Worm (Caenorhabditis elegans): ENCODE data around the gene ZC204.14.

ZC204.14 gene

ce11 chrII:1654917-1655316 is 7.8 kb downstream of the ZC204.14 start, which contains the start of gene btb-12:
TSS of gene btb-12 (plus strand) at chrII:1655217.
- TF ChIP-seq mdl-1 (tag; optimal IDR thresholded peaks at IDR 0.05) = no peak
- TF ChIP-seq nhr-71 (tag; optimal IDR thresholded peaks at IDR 0.05) = no peak
- no peak for TF ChIP-seq nhr-84 (tag; optimal IDR thresholded peaks at IDR 0.05)

DNA sequence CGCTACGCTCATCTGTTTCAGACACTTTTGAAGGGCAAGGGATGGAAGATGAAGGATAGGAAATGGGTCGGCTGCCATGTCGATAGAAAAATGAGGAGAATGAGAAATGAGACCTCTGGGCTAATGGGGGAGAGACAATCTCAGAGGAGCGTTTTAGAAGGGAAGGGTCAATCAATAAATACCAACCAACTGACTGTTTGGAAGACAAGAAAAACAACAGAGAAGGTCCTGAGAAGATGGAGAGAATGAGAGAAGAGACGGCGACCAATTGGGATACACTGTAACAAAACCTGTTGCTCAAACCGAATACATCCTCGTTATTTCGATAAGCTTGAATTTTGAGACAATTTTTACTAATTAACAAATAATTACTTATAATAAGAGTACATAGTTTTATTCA is 9.4 kb downstream of the ZC204.14 start, which contains the start of gene fbxb-15:
TSS of gene fbxb-15 (minus strand) at position 101 of the 400 bp plus-strand sequence.
- TF ChIP-seq C16A3.4 (tag; optimal IDR thresholded peaks at IDR 0.05) (no peak), snpc-4 (tag; optimal IDR thresholded peaks at IDR 0.05) (no peak)

DNA sequence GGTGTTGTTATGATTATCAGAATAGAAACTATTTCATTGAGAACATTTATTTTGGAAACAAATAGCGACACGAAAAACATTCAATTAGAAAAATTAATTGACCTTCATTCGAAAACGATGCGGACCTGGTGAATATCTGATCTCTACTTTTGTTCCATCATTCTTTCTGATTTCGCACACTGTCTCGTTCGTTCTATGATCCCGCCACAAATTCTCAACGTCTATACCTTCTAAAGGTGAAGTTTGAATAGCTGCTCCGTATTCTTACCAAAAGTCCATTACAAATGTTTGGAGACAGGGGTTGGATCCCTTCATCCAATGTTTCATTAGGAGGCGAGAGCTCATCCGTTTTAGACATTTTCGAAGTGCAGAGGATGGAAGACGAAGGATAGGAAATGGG is 10.9 kb downstream of the ZC204.14 start, which contains the start of gene fbxb-16:
TSS of gene fbxb-16 (minus strand) at position 101 of the 400 bp plus-strand sequence.
- TF ChIP-seq grh-1 (GFP tag; IDR thresholded peaks at IDR 0.05) (no peak), fkh-10 (GFP tag; optimal IDR thresholded peaks at IDR 0.05) (no peak), zag-1 (tag; optimal IDR thresholded peaks at IDR 0.05) (no peak), nhr-76 (tag; optimal IDR thresholded peaks at IDR 0.05) (no peak), ama-1 (optimal IDR thresholded peaks at IDR 0.05) (no peak), C34B4.2 (tag; optimal IDR thresholded peaks at IDR 0.05) (no peak), unc-130 (tag; optimal IDR thresholded peaks at IDR 0.05) (no peak), lin-39 (tag; optimal IDR thresholded peaks at IDR 0.05) (no peak), nhr-77 (tag; optimal IDR thresholded peaks at IDR 0.05) (no peak), F16B12.6 (tag; optimal IDR thresholded peaks at IDR 0.05) (no peak), alr-1 (tag; optimal IDR thresholded peaks at IDR 0.05; ENCODE audit: borderline replicate concordance) (no peak), Y116A8C.19 (tag; optimal IDR thresholded peaks at IDR 0.05; ENCODE audit: borderline replicate concordance) (no peak), unc-30 (tag; optimal IDR thresholded peaks at IDR 0.05) (no peak), mdl-1 (tag; optimal IDR thresholded peaks at IDR 0.05) (no peak)

ce11 chrII:1650502-1650901 is 12.2 kb downstream of the ZC204.14 start, which contains the start of gene fbxb-20:
TSS of gene fbxb-20 (minus strand) at chrII:1650602.
- TF ChIP-seq nhr-11 (tag; optimal IDR thresholded peaks at IDR 0.05) (no peak), efl-3 (GFP tag; optimal IDR thresholded peaks at IDR 0.05) (no peak), unc-130 (tag; optimal IDR thresholded peaks at IDR 0.05) (no peak), nhr-20 (tag; optimal IDR thresholded peaks at IDR 0.05) (no peak), nhr-76 (tag; optimal IDR thresholded peaks at IDR 0.05) (no peak), alr-1 (tag; optimal IDR thresholded peaks at IDR 0.05; ENCODE audit: borderline replicate concordance) (no peak), jun-1 (tag; optimal IDR thresholded peaks at IDR 0.05) (no peak), efl-1 (optimal IDR thresholded peaks at IDR 0.05) (no peak), efl-1 (GFP tag; optimal IDR thresholded peaks at IDR 0.05 in 1 of 2) (no peak), lir-3 (tag; optimal IDR thresholded peaks at IDR 0.05; ENCODE audit: poor library complexity) (no peak), unc-30 (tag; optimal IDR thresholded peaks at IDR 0.05) (no peak), grh-1 (GFP tag; IDR thresholded peaks at IDR 0.05) (no peak)

DNA sequence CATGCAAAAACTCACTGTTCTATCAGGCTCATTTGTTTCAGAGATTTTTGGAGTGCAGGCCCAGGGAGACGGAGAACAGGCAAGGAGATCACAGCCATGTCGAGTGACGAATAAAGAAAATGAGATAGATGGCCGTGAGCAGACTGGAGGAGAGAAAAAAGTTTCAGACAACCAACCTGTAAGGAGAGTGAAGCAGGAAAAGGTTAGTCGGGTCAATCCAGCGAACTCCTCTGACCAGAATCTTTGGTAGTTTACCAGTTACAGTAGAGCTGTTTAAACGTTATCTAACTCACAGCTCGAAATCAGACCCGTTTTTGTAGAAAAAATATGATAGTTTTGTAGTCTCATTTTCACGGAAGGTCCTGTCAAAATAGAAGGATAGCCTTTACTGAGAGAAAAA is 14.0 kb downstream of the ZC204.14 start, which contains the start of gene fbxb-21:
TSS of gene fbxb-21 (minus strand) at position 101 of the 400 bp plus-strand sequence.
- TF ChIP-seq lin-14 (GFP tag; optimal IDR thresholded peaks at IDR 0.05) (no peak), blmp-1 (tag; optimal IDR thresholded peaks at IDR 0.05) (no peak), efl-3 (GFP tag; optimal IDR thresholded peaks at IDR 0.05) (no peak), hlh-4 (tag; optimal IDR thresholded peaks at IDR 0.05) (no peak), xbp-1 (tag; optimal IDR thresholded peaks at IDR 0.05) (no peak), lin-13 (GFP tag; optimal IDR thresholded peaks at IDR 0.05) (no peak), nhr-12 (tag; optimal IDR thresholded peaks at IDR 0.05) (no peak), vab-15 (tag; optimal IDR thresholded peaks at IDR 0.05) (no peak), irx-1 (tag; optimal IDR thresholded peaks at IDR 0.05) (no peak), fos-1 (tag; optimal IDR thresholded peaks at IDR 0.05) (no peak), zag-1 (tag; optimal IDR thresholded peaks at IDR 0.05) (no peak), snpc-4 (tag; optimal IDR thresholded peaks at IDR 0.05) (no peak), swsn-7 (tag; optimal IDR thresholded peaks at IDR 0.05) (no peak)

Measured in whole organism, L1 larva.